Worm (Caenorhabditis elegans) whole organism, late embryonic: ENCODE data around the gene atln-2.

Experiments used
- K09A11.1 ChIP-seq: sonication (generic microtip); optimal IDR thresholded peaks from 2 replicates; lab custom pipeline; 2017; ENCODE audit warnings: antibody characterized with exemption, mild to moderate bottlenecking, missing genetic modification characterization, missing compliant biosample characterization; ENCODE audit not compliant: insufficient read depth
- ama-1 ChIP-seq: fragments of 150-350 bp; optimal IDR thresholded peaks from 2 replicates; lab custom pipeline; 2014
- ceh-19 ChIP-seq: fragments of 200-800 bp; sonication (Bioruptor generic); optimal IDR thresholded peaks from 2 replicates; lab custom pipeline; 2018; ENCODE audit warnings: mild to moderate bottlenecking, missing genetic modification characterization, missing compliant biosample characterization
- ceh-2 ChIP-seq: sonication (generic microtip); optimal IDR thresholded peaks from 2 replicates; lab custom pipeline; 2016; ENCODE audit warnings: missing genotype, missing genetic modification characterization, missing compliant biosample characterization
- ceh-31 ChIP-seq: sonication (generic microtip); optimal IDR thresholded peaks from 2 replicates; lab custom pipeline; 2016; ENCODE audit warnings: missing genetic modification characterization, missing compliant biosample characterization
- ceh-48 ChIP-seq: sonication (generic microtip); optimal IDR thresholded peaks from 2 replicates; lab custom pipeline; 2016; ENCODE audit warnings: missing genetic modification characterization, inconsistent platforms, missing compliant biosample characterization
- ceh-6 ChIP-seq: fragments of 200-800 bp; sonication (Bioruptor generic); optimal IDR thresholded peaks from 2 replicates; lab custom pipeline; 2018; ENCODE audit warnings: mild to moderate bottlenecking, missing genetic modification characterization, missing compliant biosample characterization
- che-1 ChIP-seq: sonication (generic microtip); optimal IDR thresholded peaks from 2 replicates; lab custom pipeline; 2016; ENCODE audit warnings: mild to moderate bottlenecking, missing genetic modification characterization, missing compliant biosample characterization
- dmd-4 ChIP-seq: sonication (generic microtip); optimal IDR thresholded peaks from 2 replicates; lab custom pipeline; 2016; ENCODE audit warnings: borderline replicate concordance, missing genetic modification characterization, missing compliant biosample characterization
- elt-2 ChIP-seq: sonication (generic microtip); optimal IDR thresholded peaks from 2 replicates; lab custom pipeline; 2016; ENCODE audit warnings: missing genetic modification reagents, missing genetic modification characterization, missing compliant biosample characterization
- ets-4 ChIP-seq: sonication (generic microtip); optimal IDR thresholded peaks from 2 replicates; lab custom pipeline; 2016; ENCODE audit warnings: missing genetic modification characterization, missing compliant biosample characterization
- eyg-1 ChIP-seq: sonication (generic microtip); optimal IDR thresholded peaks from 2 replicates; lab custom pipeline; 2016; ENCODE audit warnings: missing genotype, missing genetic modification characterization, missing compliant biosample characterization
- fkh-6 ChIP-seq: sonication (generic microtip); optimal IDR thresholded peaks from 2 replicates; lab custom pipeline; 2016; ENCODE audit warnings: missing genetic modification characterization, missing compliant biosample characterization
- hlh-13 ChIP-seq: fragments of 200-800 bp; sonication (Bioruptor generic); optimal IDR thresholded peaks from 2 replicates; lab custom pipeline; 2018; ENCODE audit warnings: mild to moderate bottlenecking, missing genetic modification characterization, missing compliant biosample characterization
- hlh-6 ChIP-seq: sonication (generic microtip); optimal IDR thresholded peaks from 2 replicates; lab custom pipeline; 2016; ENCODE audit warnings: missing genotype, missing genetic modification characterization, missing compliant biosample characterization
- lim-6 ChIP-seq: sonication (generic microtip); optimal IDR thresholded peaks from 2 replicates; lab custom pipeline; 2016; ENCODE audit warnings: missing genetic modification characterization, missing compliant biosample characterization
- madf-2 ChIP-seq: sonication (generic microtip); optimal IDR thresholded peaks from 2 replicates; lab custom pipeline; 2017; ENCODE audit warnings: missing genetic modification characterization, missing compliant biosample characterization
- nfya-1 ChIP-seq: sonication (generic microtip); optimal IDR thresholded peaks from 2 replicates; lab custom pipeline; 2017; ENCODE audit warnings: missing genetic modification characterization, mild to moderate bottlenecking, missing compliant biosample characterization, antibody characterized with exemption, moderate library complexity
- nhr-11 ChIP-seq: fragments of 150-350 bp; optimal IDR thresholded peaks from 2 replicates; lab custom pipeline; 2014; ENCODE audit warnings: missing biosample characterization, missing genetic modification characterization
- nhr-232 ChIP-seq: sonication (generic microtip); optimal IDR thresholded peaks from 2 replicates; lab custom pipeline; 2016; ENCODE audit warnings: missing genetic modification characterization, missing compliant biosample characterization
- npax-4 ChIP-seq: sonication (generic microtip); optimal IDR thresholded peaks from 2 replicates; lab custom pipeline; 2016; ENCODE audit warnings: missing genetic modification characterization, missing compliant biosample characterization
- pax-1 ChIP-seq: fragments of 150-350 bp; optimal IDR thresholded peaks from 2 replicates; lab custom pipeline; 2014; ENCODE audit warnings: missing biosample characterization, missing genetic modification characterization
- pha-2 ChIP-seq: sonication (generic microtip); optimal IDR thresholded peaks from 2 replicates; lab custom pipeline; 2017; ENCODE audit warnings: mild to moderate bottlenecking, missing genetic modification characterization, missing compliant biosample characterization
- ref-2 ChIP-seq: sonication (generic microtip); optimal IDR thresholded peaks from 2 replicates; lab custom pipeline; 2016; ENCODE audit warnings: missing genetic modification characterization, missing compliant biosample characterization
- rnt-1 ChIP-seq: sonication (generic microtip); optimal IDR thresholded peaks from 2 replicates; lab custom pipeline; 2016; ENCODE audit warnings: missing genetic modification characterization, missing compliant biosample characterization
- sox-2 ChIP-seq: fragments of 200-800 bp; sonication (Bioruptor generic); IDR thresholded peaks from 2 replicates; pipeline ENCODE4 v1.3.6; 2022; ENCODE audit warnings: missing genetic modification reagents, missing genetic modification characterization, missing compliant biosample characterization
- sox-4 ChIP-seq: sonication (generic microtip); optimal IDR thresholded peaks from 2 replicates; lab custom pipeline; 2017; ENCODE audit warnings: mild to moderate bottlenecking, missing genetic modification characterization, inconsistent platforms, missing compliant biosample characterization
- syd-9 ChIP-seq: sonication (generic microtip); optimal IDR thresholded peaks from 2 replicates; lab custom pipeline; 2016; ENCODE audit warnings: mild to moderate bottlenecking, missing genetic modification characterization, moderate library complexity, missing compliant biosample characterization
- tbx-2 ChIP-seq: sonication (generic microtip); optimal IDR thresholded peaks from 2 replicates; lab custom pipeline; 2016; ENCODE audit warnings: missing genetic modification characterization, missing compliant biosample characterization
- ttx-3 ChIP-seq: sonication (generic microtip); optimal IDR thresholded peaks from 2 replicates; lab custom pipeline; 2016; ENCODE audit warnings: missing genetic modification reagents, missing genetic modification characterization, missing compliant biosample characterization
- unc-3 ChIP-seq, 2 experiments: fragments of 200-800 bp in 1 of 2; sonication (Bioruptor generic) in 1 of 2; sonication (generic microtip) in 1 of 2; conservative IDR thresholded peaks in 1 of 2; optimal IDR thresholded peaks in 1 of 2; 2 replicates each; pipeline versions ENCODE4 v1.3.6 to Lab custom; 2016 to 2022; ENCODE audit warnings: missing compliant biosample characterization in 2 of 2, missing genetic modification characterization in 2 of 2, missing genetic modification reagents in 1 of 2
- unc-42 ChIP-seq: sonication (generic microtip); optimal IDR thresholded peaks from 2 replicates; lab custom pipeline; 2016; ENCODE audit warnings: missing genotype, missing genetic modification characterization, missing compliant biosample characterization
- unc-55 ChIP-seq: sonication (generic microtip); optimal IDR thresholded peaks from 2 replicates; lab custom pipeline; 2017; ENCODE audit warnings: missing biosample characterization, missing genetic modification reagents, missing genetic modification characterization

atln-2 gene

ce11 chrIV:14950468-14950867, 30.9 kb upstream of the atln-2 start, which contains the start of gene Y41E3.22:
Y41E3.22 (plus strand) TSS chrIV:14950710.
- no peak for TF ChIP-seq ets-4 (tag; lab: Kevin White, UChicago)
- TF ChIP-seq unc-3 (GFP tag; conservative IDR thresholded peaks at IDR 0.05; lab: Robert Waterston, UW) = no peak
- no peak for TF ChIP-seq unc-3 (tag; optimal IDR thresholded peaks at IDR 0.05; lab: Kevin White, UChicago)
- TF ChIP-seq npax-4 (tag; lab: Kevin White, UChicago) = no peak
- TF ChIP-seq dmd-4 (tag; lab: Kevin White, UChicago) = no peak

- no peak for TF ChIP-seq syd-9 (tag; lab: Kevin White, UChicago)
- no peak for TF ChIP-seq ceh-6 (GFP tag; lab: Kevin White, UChicago)
- TF ChIP-seq ceh-2 (tag; lab: Kevin White, UChicago) = no peak
- no peak for TF ChIP-seq ceh-31 (tag; lab: Kevin White, UChicago)
- TF ChIP-seq pha-2 (tag; lab: Kevin White, UChicago) = no peak
- no peak for TF ChIP-seq madf-2 (tag; lab: Kevin White, UChicago)
- TF ChIP-seq ttx-3 (tag; lab: Kevin White, UChicago) = no peak
Observed at ce11 chrIV:14953802-14954201, 27.6 kb upstream of the atln-2 start.

ce11 chrIV:14954842-14955241, 26.6 kb upstream of the atln-2 start:
- TF ChIP-seq dmd-4 (tag; lab: Kevin White, UChicago) (no peak), lim-6 (no peak), pha-2 (tag; lab: Kevin White, UChicago) (no peak), unc-3 (GFP tag; conservative IDR thresholded peaks at IDR 0.05; lab: Robert Waterston, UW) (no peak), unc-3 (tag; optimal IDR thresholded peaks at IDR 0.05; lab: Kevin White, UChicago) (no peak)

- TF ChIP-seq hlh-6 (tag; lab: Kevin White, UChicago) (no peak), sox-2 (GFP tag; lab: Robert Waterston, UW) (no peak), elt-2 (peak; percentile 14), ceh-48 (no peak), pha-2 (tag; lab: Kevin White, UChicago) (no peak), ceh-19 (no peak), ama-1 (lab: Kevin White, UChicago) (peak; percentile 44), nhr-11 (tag; lab: Kevin White, UChicago) (no peak)
Observed at ce11 chrIV:14956693-14957281, 24.6 kb upstream of the atln-2 start.

ce11 chrIV:14958551-14958950, 22.9 kb upstream of the atln-2 start, which contains the start of gene Y41E3.1:
Y41E3.1 (minus strand) TSS chrIV:14958874.
- TF ChIP-seq sox-4 (tag; lab: Kevin White, UChicago) (no peak), fkh-6 (tag; lab: Kevin White, UChicago) (no peak), rnt-1 (no peak), hlh-6 (tag; lab: Kevin White, UChicago) (no peak)

ce11 chrIV:14959375-14959774, 22.0 kb upstream of the atln-2 start:
- TF ChIP-seq ref-2 (tag; lab: Kevin White, UChicago) (no peak), hlh-6 (tag; lab: Kevin White, UChicago) (no peak), pax-1 (peak; percentile 68), unc-42 (tag; lab: Kevin White, UChicago) (peak; percentile 22), unc-55 (peak; percentile 51), tbx-2 (tag; lab: Kevin White, UChicago) (peak; percentile 32), nfya-1 (peak; percentile 63), K09A11.1 (tag; lab: Kevin White, UChicago) (peak; percentile 12), nhr-232 (no peak), elt-2 (peak; percentile 98), eyg-1 (no peak), ceh-31 (tag; lab: Kevin White, UChicago) (peak; percentile 9), rnt-1 (peak; percentile 27), hlh-13 (GFP tag; lab: Kevin White, UChicago) (no peak), che-1 (tag; lab: Kevin White, UChicago) (no peak)
- TF ChIP-seq, all 69 proteins: peak for 9
